Fruit fly (Drosophila melanogaster): ENCODE measurements around the gene gd.

DNA sequence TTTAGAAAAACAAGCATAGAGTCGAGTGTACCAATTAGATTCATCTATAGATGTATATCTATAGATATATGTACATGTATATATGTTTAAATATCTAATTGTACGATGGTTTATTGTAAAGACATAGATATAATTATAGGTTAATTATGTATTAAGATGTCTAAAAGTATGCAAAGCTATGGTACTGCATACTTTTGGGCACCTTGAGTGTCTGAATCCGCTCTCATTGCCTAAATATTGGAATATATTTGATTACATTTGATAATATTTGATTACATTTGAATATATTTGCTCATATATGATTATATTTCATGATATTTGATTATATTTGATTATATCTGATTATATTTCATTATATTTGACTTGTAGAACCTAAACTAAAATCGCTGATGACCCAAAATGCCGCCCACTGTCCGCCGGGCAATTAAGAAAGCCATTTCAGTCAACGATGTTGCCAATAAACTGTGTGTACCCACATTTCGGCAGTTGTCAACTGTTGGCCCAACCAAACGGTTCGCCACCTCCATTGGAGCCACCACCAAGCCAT lies 44.6 kb upstream of the gd start, which contains the start of gene Cyp318a1:
- TF ChIP-seq Myc (optimal IDR thresholded peaks at IDR 0.05) (no peak), Sin3A (optimal IDR thresholded peaks at IDR 0.05) (no peak), psq (optimal IDR thresholded peaks at IDR 0.05) (no peak)
